Fruit fly (Drosophila melanogaster): ENCODE measurements around the gene CG17104.
A peak's percentile ranks its signal among the peaks of the same experiment; 100 is the strongest.

Gene CG17104

dm6 chr2L:10703281-10703680 is 26.3 kb downstream of the CG17104 start, which contains the start of gene CG6415 (continued):
- TF ChIP-seq CG14050 (GFP tag; IDR thresholded peaks at IDR 0.05) (peak; percentile 32; the same call in 1 of the 3 replicates), nerfin-2 (GFP tag; IDR thresholded peaks at IDR 0.05; ENCODE audit: partially characterized antibody) (no peak), cwo (GFP tag; optimal IDR thresholded peaks at IDR 0.05) (peak; percentile 63), pum (GFP tag; optimal IDR thresholded peaks at IDR 0.05) (peak; percentile 44), CG31388 (GFP tag; optimal IDR thresholded peaks at IDR 0.05) (no peak), CG7786 (GFP tag; optimal IDR thresholded peaks at IDR 0.05) (peak; percentile 71), CG4282 (GFP tag; optimal IDR thresholded peaks at IDR 0.05) (no peak), hbn (GFP tag; IDR thresholded peaks at IDR 0.05; ENCODE audit: partially characterized antibody) (no peak), Dek (tag; optimal IDR thresholded peaks at IDR 0.05) (peak; percentile 58), ranshi (GFP tag; IDR thresholded peaks at IDR 0.05) (peak; percentile 64), CG11093 (GFP tag; IDR thresholded peaks at IDR 0.05) (peak; percentile 49; the same call in 1 of the 3 replicates), Fer3 (tag; optimal IDR thresholded peaks at IDR 0.05) (peak; percentile 75), Elba2 (GFP tag; optimal IDR thresholded peaks at IDR 0.05) (no peak), CG12155 (GFP tag; optimal IDR thresholded peaks at IDR 0.05) (peak; percentile 70), Med (GFP tag) (peak; percentile 95), CG12071 (GFP tag; optimal IDR thresholded peaks at IDR 0.05) (peak; percentile 65), wek (GFP tag; optimal IDR thresholded peaks at IDR 0.05) (peak; percentile 9), Dbx (GFP tag; IDR thresholded peaks at IDR 0.05) (no peak), tap (tag; optimal IDR thresholded peaks at IDR 0.05) (peak; percentile 73), sqz (GFP tag; optimal IDR thresholded peaks at IDR 0.05) (peak; percentile 33), CG6854 (GFP tag; optimal IDR thresholded peaks at IDR 0.05) (peak; percentile 47), grn (GFP tag; optimal IDR thresholded peaks at IDR 0.05) (peak; percentile 19), Trl (optimal IDR thresholded peaks at IDR 0.05) (no peak), Trl (GFP tag; optimal IDR thresholded peaks at IDR 0.05) (peak; percentile 47), CG17359 (tag; optimal IDR thresholded peaks at IDR 0.05) (peak; percentile 77), chm (GFP tag; IDR thresholded peaks at IDR 0.05) (peak; percentile 61; the same call in 1 of the 2 replicates), CG9215 (GFP tag; IDR thresholded peaks at IDR 0.05) (peak; percentile 67), seq (GFP tag; IDR thresholded peaks at IDR 0.05) (peak; percentile 73), CG9932 (GFP tag; IDR thresholded peaks at IDR 0.05) (peak; percentile 36; the same call in 1 of the 2 replicates), tio (GFP tag; optimal IDR thresholded peaks at IDR 0.05) (peak; percentile 36), CG1529 (GFP tag; optimal IDR thresholded peaks at IDR 0.05) (peak; percentile 59), CG17186 (GFP tag; optimal IDR thresholded peaks at IDR 0.05) (no peak), MTF-1 (GFP tag; optimal IDR thresholded peaks at IDR 0.05; ENCODE audit: borderline replicate concordance) (peak; percentile 50), sug (tag; optimal IDR thresholded peaks at IDR 0.05) (peak; percentile 92), lov (optimal IDR thresholded peaks at IDR 0.05) (no peak), lov (GFP tag; IDR thresholded peaks at IDR 0.05) (no peak), HLH54F (GFP tag; optimal IDR thresholded peaks at IDR 0.05) (peak; percentile 36), Drgx (GFP tag; IDR thresholded peaks at IDR 0.05) (peak; percentile 68), CG2875 (GFP tag; optimal IDR thresholded peaks at IDR 0.05) (peak; percentile 60), Xrp1 (GFP tag; IDR thresholded peaks at IDR 0.05) (peak; percentile 86), CG12659 (GFP tag; optimal IDR thresholded peaks at IDR 0.05) (peak; percentile 61), CG17361 (GFP tag; IDR thresholded peaks at IDR 0.05) (peak; percentile 77), CG11695 (GFP tag; IDR thresholded peaks at IDR 0.05) (peak; percentile 81; the same call in 2 of the 3 replicates), D (optimal IDR thresholded peaks at IDR 0.05) (no peak), D (GFP tag; optimal IDR thresholded peaks at IDR 0.05) (peak; percentile 68), CG13894 (tag; optimal IDR thresholded peaks at IDR 0.05) (peak; percentile 43), dmrt11E (tag; optimal IDR thresholded peaks at IDR 0.05) (peak; percentile 80), psq (GFP tag; optimal IDR thresholded peaks at IDR 0.05) (no peak), tup (GFP tag; optimal IDR thresholded peaks at IDR 0.05) (peak; percentile 36), crol (GFP tag; IDR thresholded peaks at IDR 0.05) (0 out of 2 replicates have a peak, but pooled peaks have one; percentile 21), Sox102F (GFP tag; optimal IDR thresholded peaks at IDR 0.05) (peak; percentile 70), CG32532 (GFP tag; IDR thresholded peaks at IDR 0.05) (peak; percentile 68; the same call in 1 of the 2 replicates)
